Worm (Caenorhabditis elegans) whole organism, young adult: ENCODE data around the gene Y32H12A.1.
A peak's percentile ranks its signal among the peaks of the same experiment; 100 is the strongest.

Experiments used
- B0035.1 ChIP-seq: sonication (generic microtip); optimal IDR thresholded peaks from 2 replicates; lab custom pipeline; 2016; ENCODE audit warnings: missing genetic modification characterization, mild to moderate bottlenecking, missing compliant biosample characterization, missing genotype, missing genetic modification reagents
- F23B12.7 ChIP-seq: sonication (generic microtip); optimal IDR thresholded peaks from 2 replicates; lab custom pipeline; 2017; ENCODE audit warnings: missing genetic modification characterization, mild to moderate bottlenecking, missing compliant biosample characterization, antibody characterized with exemption, moderate library complexity; ENCODE audit not compliant: insufficient read depth
- F57A8.1 ChIP-seq: fragments of 200-800 bp; sonication (Bioruptor generic); optimal IDR thresholded peaks from 2 replicates; lab custom pipeline; 2018; ENCODE audit warnings: mild to moderate bottlenecking, missing genetic modification characterization, moderate library complexity, missing compliant biosample characterization
- F57C9.4 ChIP-seq: sonication (generic microtip); optimal IDR thresholded peaks from 2 replicates; lab custom pipeline; 2017; ENCODE audit warnings: mild to moderate bottlenecking, missing genetic modification characterization, missing compliant biosample characterization
- T07F8.4 ChIP-seq: sonication (generic microtip); optimal IDR thresholded peaks from 2 replicates; lab custom pipeline; 2016; ENCODE audit warnings: mild to moderate bottlenecking, missing genetic modification characterization, moderate library complexity, missing compliant biosample characterization
- Y79H2A.3 ChIP-seq: fragments of 200-800 bp; sonication (Bioruptor generic); conservative IDR thresholded peaks from 2 replicates; pipeline ENCODE4 v1.3.6; 2022; ENCODE audit warnings: missing genetic modification reagents, missing genetic modification characterization, missing compliant biosample characterization
- ZK185.1 ChIP-seq: sonication (generic microtip); optimal IDR thresholded peaks from 2 replicates; lab custom pipeline; 2016; ENCODE audit warnings: mild to moderate bottlenecking, missing genetic modification characterization, missing compliant biosample characterization; ENCODE audit not compliant: poor library complexity, severe bottlenecking
- ama-1 ChIP-seq, 3 experiments: fragments of 150-350 bp in 1 of 3; sonication (generic microtip) in 2 of 3; optimal IDR thresholded peaks; 2 replicates each; lab custom pipeline; 2014 to 2018; ENCODE audit warnings: missing biosample characterization in 2 of 3, missing genetic modification characterization in 2 of 3, missing genetic modification reagents in 2 of 3
- aptf-2 ChIP-seq: fragments of 200-800 bp; sonication (Bioruptor generic); conservative IDR thresholded peaks from 2 replicates; pipeline ENCODE4 v1.3.6; 2022; ENCODE audit warnings: missing genetic modification reagents, missing genetic modification characterization, missing compliant biosample characterization
- aptf-3 ChIP-seq: fragments of 200-800 bp; sonication (Bioruptor generic); IDR thresholded peaks from 2 replicates; pipeline ENCODE4 v1.3.6; 2022; ENCODE audit warnings: missing genetic modification characterization, missing compliant biosample characterization
- bed-1 ChIP-seq: fragments of 200-800 bp; sonication (Bioruptor generic); IDR thresholded peaks from 2 replicates; pipeline ENCODE4 v1.3.6; 2022; ENCODE audit warnings: missing genetic modification reagents, missing genetic modification characterization, missing compliant biosample characterization
- cebp-1 ChIP-seq, 2 experiments: fragments of 200-800 bp in 1 of 2; sonication (Bioruptor generic) in 1 of 2; sonication (generic microtip) in 1 of 2; IDR thresholded peaks in 1 of 2; optimal IDR thresholded peaks in 1 of 2; 2 replicates each; pipeline versions ENCODE4 v1.3.6 to Lab custom; 2017 to 2022; ENCODE audit warnings: missing compliant biosample characterization in 2 of 2, missing genetic modification characterization in 2 of 2, mild to moderate bottlenecking in 1 of 2, missing genetic modification reagents in 1 of 2, moderate library complexity in 1 of 2
- cebp-2 ChIP-seq: fragments of 200-800 bp; sonication (Bioruptor generic); IDR thresholded peaks from 2 replicates; pipeline ENCODE4 v1.3.6; 2022; ENCODE audit warnings: missing genetic modification characterization, missing compliant biosample characterization
- ceh-91 ChIP-seq: fragments of 200-800 bp; sonication (Bioruptor generic); IDR thresholded peaks from 2 replicates; pipeline ENCODE4 v1.3.6; 2022; ENCODE audit warnings: missing genetic modification reagents, missing genetic modification characterization, missing compliant biosample characterization
- chd-7 ChIP-seq: sonication (generic microtip); optimal IDR thresholded peaks from 2 replicates; lab custom pipeline; 2016; ENCODE audit warnings: mild to moderate bottlenecking, missing genetic modification characterization, moderate library complexity, missing compliant biosample characterization
- die-1 ChIP-seq: sonication (generic microtip); optimal IDR thresholded peaks from 2 replicates; lab custom pipeline; 2016; ENCODE audit warnings: missing genotype, mild to moderate bottlenecking, missing genetic modification characterization, missing compliant biosample characterization
- dox-1 ChIP-seq: fragments of 200-800 bp; sonication (Bioruptor generic); IDR thresholded peaks from 2 replicates; pipeline ENCODE4 v1.3.6; 2022; ENCODE audit warnings: missing genetic modification reagents, missing genetic modification characterization, missing compliant biosample characterization
- dpl-1 ChIP-seq: fragments of 150-350 bp; optimal IDR thresholded peaks from 2 replicates; lab custom pipeline; 2014; ENCODE audit warnings: missing biosample characterization, missing genetic modification reagents, missing genetic modification characterization
- efl-1 ChIP-seq: fragments of 150-350 bp; optimal IDR thresholded peaks from 2 replicates; lab custom pipeline; 2014; ENCODE audit warnings: missing biosample characterization, missing genetic modification reagents, missing genetic modification characterization
- egrh-3 ChIP-seq: fragments of 200-800 bp; sonication (Bioruptor generic); IDR thresholded peaks from 2 replicates; pipeline ENCODE4 v1.3.6; 2022; ENCODE audit warnings: missing genetic modification reagents, missing genetic modification characterization, missing compliant biosample characterization
- ekl-4 ChIP-seq: fragments of 200-800 bp; sonication (Bioruptor generic); IDR thresholded peaks from 2 replicates; pipeline ENCODE4 v1.3.6; 2022; ENCODE audit warnings: missing genetic modification reagents, missing genetic modification characterization, missing compliant biosample characterization
- hlh-26 ChIP-seq: fragments of 200-800 bp; sonication (Bioruptor generic); conservative IDR thresholded peaks from 2 replicates; pipeline ENCODE4 v1.3.6; 2022; ENCODE audit warnings: missing genetic modification reagents, missing genetic modification characterization, missing compliant biosample characterization
- hmg-1.2 ChIP-seq: fragments of 200-800 bp; sonication (Bioruptor generic); IDR thresholded peaks from 2 replicates; pipeline ENCODE4 v1.3.6; 2022; ENCODE audit warnings: missing genetic modification reagents, missing genetic modification characterization, missing compliant biosample characterization
- hsf-1 ChIP-seq: fragments of 200-800 bp; sonication (Bioruptor generic); IDR thresholded peaks from 2 replicates; pipeline ENCODE4 v1.3.6; 2022; ENCODE audit warnings: missing genetic modification reagents, missing genetic modification characterization, missing compliant biosample characterization
- let-607 ChIP-seq, 2 experiments: fragments of 200-800 bp in 1 of 2; sonication (Bioruptor generic) in 1 of 2; sonication (generic microtip) in 1 of 2; optimal IDR thresholded peaks; 2 replicates each; lab custom pipeline; 2016 to 2018; ENCODE audit warnings: mild to moderate bottlenecking in 2 of 2, missing compliant biosample characterization in 2 of 2, missing genetic modification characterization in 2 of 2, moderate library complexity in 2 of 2, missing genotype in 1 of 2
- lin-26 ChIP-seq: fragments of 200-800 bp; sonication (Bioruptor generic); IDR thresholded peaks from 2 replicates; pipeline ENCODE4 v1.3.6; 2022; ENCODE audit warnings: missing genetic modification reagents, missing genetic modification characterization, missing compliant biosample characterization
- lir-1 ChIP-seq: fragments of 200-800 bp; sonication (Bioruptor generic); conservative IDR thresholded peaks from 2 replicates; pipeline ENCODE4 v1.3.6; 2022; ENCODE audit warnings: missing genetic modification reagents, missing genetic modification characterization, missing compliant biosample characterization
- lsl-1 ChIP-seq: fragments of 200-800 bp; sonication (Bioruptor generic); optimal IDR thresholded peaks from 2 replicates; lab custom pipeline; 2018; ENCODE audit warnings: mild to moderate bottlenecking, missing genetic modification characterization, moderate library complexity, missing compliant biosample characterization
- lsy-27 ChIP-seq: sonication (generic microtip); optimal IDR thresholded peaks from 2 replicates; lab custom pipeline; 2017; ENCODE audit warnings: missing genetic modification characterization, mild to moderate bottlenecking, missing compliant biosample characterization, antibody characterized with exemption, missing genotype, borderline replicate concordance; ENCODE audit not compliant: insufficient read depth
- madf-10 ChIP-seq: sonication (generic microtip); optimal IDR thresholded peaks from 2 replicates; lab custom pipeline; 2016; ENCODE audit warnings: mild to moderate bottlenecking, missing genetic modification characterization, missing compliant biosample characterization
- madf-6 ChIP-seq: fragments of 200-800 bp; sonication (Bioruptor generic); IDR thresholded peaks from 2 replicates; pipeline ENCODE4 v1.3.6; 2022; ENCODE audit warnings: missing genetic modification reagents, missing genetic modification characterization, missing compliant biosample characterization
- madf-8 ChIP-seq: fragments of 200-800 bp; sonication (Bioruptor generic); conservative IDR thresholded peaks from 2 replicates; pipeline ENCODE4 v1.3.6; 2022; ENCODE audit warnings: missing genetic modification reagents, missing genetic modification characterization, missing compliant biosample characterization
- mcd-1 ChIP-seq: fragments of 200-800 bp; sonication (Bioruptor generic); IDR thresholded peaks from 2 replicates; pipeline ENCODE4 v1.3.6; 2022; ENCODE audit warnings: missing genetic modification reagents, missing genetic modification characterization, missing compliant biosample characterization
- mel-28 ChIP-seq: sonication (generic microtip); optimal IDR thresholded peaks from 2 replicates; lab custom pipeline; 2016; ENCODE audit warnings: borderline replicate concordance, mild to moderate bottlenecking, missing genetic modification characterization, missing compliant biosample characterization
- mes-4 ChIP-seq: sonication (generic microtip); optimal IDR thresholded peaks from 2 replicates; lab custom pipeline; 2016; ENCODE audit warnings: missing genotype, missing genetic modification characterization, missing compliant biosample characterization
- nfya-2 ChIP-seq: fragments of 200-800 bp; sonication (Bioruptor generic); IDR thresholded peaks from 2 replicates; pipeline ENCODE4 v1.3.6; 2022; ENCODE audit warnings: missing genetic modification reagents, missing genetic modification characterization, missing compliant biosample characterization
- nhr-179 ChIP-seq: sonication (generic microtip); optimal IDR thresholded peaks from 2 replicates; lab custom pipeline; 2016; ENCODE audit warnings: mild to moderate bottlenecking, missing genetic modification characterization, missing compliant biosample characterization
- nhr-27 ChIP-seq: fragments of 200-800 bp; sonication (Bioruptor generic); optimal IDR thresholded peaks from 2 replicates; lab custom pipeline; 2018; ENCODE audit warnings: mild to moderate bottlenecking, missing genetic modification characterization, moderate library complexity, missing compliant biosample characterization
- nhr-90 ChIP-seq: sonication (generic microtip); optimal IDR thresholded peaks from 2 replicates; lab custom pipeline; 2016; ENCODE audit warnings: missing genotype, mild to moderate bottlenecking, missing genetic modification characterization, missing compliant biosample characterization
- pbrm-1 ChIP-seq: fragments of 200-800 bp; sonication (Bioruptor generic); IDR thresholded peaks from 2 replicates; pipeline ENCODE4 v1.3.6; 2022; ENCODE audit warnings: missing genetic modification reagents, missing genetic modification characterization, missing compliant biosample characterization
- snpc-1.1 ChIP-seq: sonication (generic microtip); optimal IDR thresholded peaks from 2 replicates; lab custom pipeline; 2017; ENCODE audit warnings: missing genetic modification characterization, mild to moderate bottlenecking, missing compliant biosample characterization, antibody characterized with exemption, moderate library complexity, missing genotype, missing genetic modification reagents; ENCODE audit not compliant: insufficient read depth
- tbx-9 ChIP-seq: sonication (generic microtip); optimal IDR thresholded peaks from 2 replicates; lab custom pipeline; 2016; ENCODE audit warnings: borderline replicate concordance, missing genetic modification characterization, inconsistent platforms, missing compliant biosample characterization
- unc-62 ChIP-seq: fragments of 150-350 bp; optimal IDR thresholded peaks from 2 replicates; lab custom pipeline; 2014; ENCODE audit warnings: missing biosample characterization, missing genetic modification reagents, missing genetic modification characterization
- xnd-1 ChIP-seq: sonication (generic microtip); optimal IDR thresholded peaks from 2 replicates; lab custom pipeline; 2016; ENCODE audit warnings: missing genotype, missing genetic modification reagents, missing genetic modification characterization, missing compliant biosample characterization
- zim-3 ChIP-seq: sonication (generic microtip); optimal IDR thresholded peaks from 2 replicates; lab custom pipeline; 2017; ENCODE audit warnings: mild to moderate bottlenecking, missing genetic modification characterization, moderate library complexity, missing compliant biosample characterization
- ztf-18 ChIP-seq: sonication (generic microtip); optimal IDR thresholded peaks from 2 replicates; lab custom pipeline; 2016; ENCODE audit warnings: missing genotype, mild to moderate bottlenecking, missing genetic modification characterization, missing compliant biosample characterization
- ztf-28 ChIP-seq: fragments of 200-800 bp; sonication (Bioruptor generic); IDR thresholded peaks from 2 replicates; pipeline ENCODE4 v1.3.6; 2022; ENCODE audit warnings: missing genetic modification reagents, missing genetic modification characterization, missing compliant biosample characterization

Gene Y32H12A.1

DNA sequence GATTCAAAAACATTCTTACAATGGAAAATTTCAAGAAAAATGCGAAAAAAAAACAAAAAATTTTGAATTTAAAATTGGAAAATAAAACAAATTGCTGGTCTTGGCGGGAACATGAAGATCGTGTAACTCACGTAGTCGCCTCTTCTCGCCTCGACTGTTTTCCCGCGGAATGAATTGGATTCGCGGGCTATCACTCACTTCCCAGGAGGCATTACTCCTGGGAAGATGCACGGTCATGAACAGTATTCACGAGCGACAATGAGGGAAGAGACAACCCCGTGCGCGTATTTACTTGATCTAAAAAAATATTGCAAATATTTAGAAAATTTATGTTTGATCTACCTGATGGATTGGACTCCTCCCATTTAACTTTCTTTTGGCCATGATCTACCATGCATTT lies 44.3 kb downstream of the Y32H12A.1 start:
- peak; percentile 35; the same call in 1 of the 2 replicates for TF ChIP-seq hmg-1.2
- TF ChIP-seq B0035.1 (tag; lab: Kevin White, UChicago) = no peak
- no peak for TF ChIP-seq chd-7 (tag; lab: Kevin White, UChicago)
- no peak for TF ChIP-seq bed-1 (GFP tag; lab: Robert Waterston, UW)
- peak; percentile 86 for TF ChIP-seq madf-8 (GFP tag; lab: Robert Waterston, UW)
- TF ChIP-seq lsl-1 (GFP tag; lab: Kevin White, UChicago) = peak; percentile 40
- peak; percentile 7 for TF ChIP-seq die-1 (tag; lab: Kevin White, UChicago)
- no peak for TF ChIP-seq zim-3 (tag; lab: Kevin White, UChicago)
- no peak for TF ChIP-seq hlh-26 (GFP tag; lab: Robert Waterston, UW)
- no peak for TF ChIP-seq F57A8.1
- TF ChIP-seq ama-1 (optimal IDR thresholded peaks at IDR 0.05; lab: Kevin White, UChicago) = no peak
- TF ChIP-seq ama-1 (GFP tag; optimal IDR thresholded peaks at IDR 0.05; lab: Kevin White, UChicago) = no peak
- no peak for TF ChIP-seq cebp-2 (GFP tag; lab: Robert Waterston, UW)
- TF ChIP-seq lsy-27 = no peak
- no peak for TF ChIP-seq F57C9.4 (tag; lab: Kevin White, UChicago)
- TF ChIP-seq aptf-2 (GFP tag; lab: Robert Waterston, UW) = peak; percentile 100
- TF ChIP-seq hsf-1 (GFP tag; lab: Robert Waterston, UW) = 0 out of 2 replicates have a peak, but pooled peaks have one; percentile 11
- TF ChIP-seq ZK185.1 (tag; lab: Kevin White, UChicago) = no peak
- no peak for TF ChIP-seq mel-28 (tag; lab: Kevin White, UChicago)
- no peak for TF ChIP-seq nfya-2 (GFP tag; lab: Robert Waterston, UW)
- TF ChIP-seq unc-62 (GFP tag; lab: Kevin White, UChicago) = no peak
- TF ChIP-seq Y79H2A.3 (GFP tag; lab: Robert Waterston, UW) = no peak
- peak; percentile 67 for TF ChIP-seq xnd-1 (tag; lab: Kevin White, UChicago)
- TF ChIP-seq nhr-179 (tag; lab: Kevin White, UChicago) = no peak
- no peak for TF ChIP-seq snpc-1.1 (tag; lab: Kevin White, UChicago)
- TF ChIP-seq nhr-27 (tag; lab: Kevin White, UChicago) = no peak
- TF ChIP-seq F23B12.7 = no peak
- no peak for TF ChIP-seq cebp-1 (GFP tag; IDR thresholded peaks at IDR 0.05; lab: Robert Waterston, UW)
- TF ChIP-seq cebp-1 (tag; optimal IDR thresholded peaks at IDR 0.05; lab: Kevin White, UChicago) = no peak
- TF ChIP-seq efl-1 = peak; percentile 85
- TF ChIP-seq egrh-3 (GFP tag; lab: Robert Waterston, UW) = no peak
- TF ChIP-seq ztf-28 (GFP tag; lab: Robert Waterston, UW) = no peak
- no peak for TF ChIP-seq lin-26 (GFP tag; lab: Robert Waterston, UW)
- TF ChIP-seq T07F8.4 (tag; lab: Kevin White, UChicago) = no peak
- no peak for TF ChIP-seq lir-1 (GFP tag; lab: Robert Waterston, UW)
- TF ChIP-seq aptf-3 = peak; percentile 100
- TF ChIP-seq tbx-9 (tag; lab: Kevin White, UChicago) = no peak
- TF ChIP-seq nhr-90 = no peak
- no peak for TF ChIP-seq madf-10 (tag; lab: Kevin White, UChicago)
- no peak for TF ChIP-seq pbrm-1 (GFP tag; lab: Robert Waterston, UW)
- no peak for TF ChIP-seq ztf-18 (tag; lab: Kevin White, UChicago)
- no peak for TF ChIP-seq ekl-4 (GFP tag; lab: Robert Waterston, UW)
- peak; percentile 19 for TF ChIP-seq dpl-1 (GFP tag; lab: Kevin White, UChicago)
- TF ChIP-seq ceh-91 (GFP tag; lab: Robert Waterston, UW) = peak; percentile 44; the same call in 1 of the 2 replicates
- TF ChIP-seq mcd-1 (GFP tag; lab: Robert Waterston, UW) = peak; percentile 39; the same call in 1 of the 2 replicates
- TF ChIP-seq mes-4 = no peak
- peak; percentile 92 for TF ChIP-seq madf-6 (GFP tag; lab: Robert Waterston, UW)
- TF ChIP-seq let-607 (tag; optimal IDR thresholded peaks at IDR 0.05; lab: Kevin White, UChicago) = no peak
- TF ChIP-seq dox-1 (GFP tag; lab: Robert Waterston, UW) = peak; percentile 61
